Worm (Caenorhabditis elegans) whole organism, L4/young adult: ENCODE measurements around the gene F54D5.4.

Experiments
- W03F9.2 ChIP-seq: fragments of 150-350 bp; optimal IDR thresholded peaks from 2 replicates; lab custom pipeline; 2014; ENCODE audit warnings: missing biosample characterization, missing genetic modification characterization
- dao-5 ChIP-seq: sonication (generic microtip); optimal IDR thresholded peaks from 2 replicates; lab custom pipeline; 2016; ENCODE audit warnings: missing genotype, missing genetic modification characterization, moderate library complexity, missing compliant biosample characterization
- him-1 ChIP-seq: sonication (generic microtip); optimal IDR thresholded peaks from 2 replicates; lab custom pipeline; 2016; ENCODE audit warnings: missing genotype, missing genetic modification reagents, missing genetic modification characterization, missing compliant biosample characterization

ce11 chrII:11600711-11601110 is 31.1 kb downstream of the F54D5.4 start, which contains the start of gene F07A11.4:
- TF ChIP-seq him-1 (tag; lab: Kevin White, UChicago) (no peak), W03F9.2 (no peak), dao-5 (tag; lab: Kevin White, UChicago) (no peak)
